Fruit fly (Drosophila melanogaster) whole organism, embryonic: Measurements from ENCODE around the gene CG3301.

Experiments used
- Atf-2 ChIP-seq: fragments of 200-800 bp; sonication (Bioruptor generic); optimal IDR thresholded peaks from 2 replicates; lab custom pipeline; 2016; ENCODE audit warnings: missing biosample characterization, missing genetic modification characterization
- Atf3 ChIP-seq: fragments of 200-800 bp; sonication (Bioruptor generic); optimal IDR thresholded peaks from 3 replicates; lab custom pipeline; 2016; ENCODE audit warnings: missing biosample characterization, missing genetic modification characterization
- Blimp-1 ChIP-seq: fragments of 200-800 bp; sonication (Bioruptor generic); optimal IDR thresholded peaks from 3 replicates; lab custom pipeline; 2018; ENCODE audit warnings: missing biosample characterization, missing genetic modification characterization, mild to moderate bottlenecking, moderate library complexity, missing genetic modification reagents
- CG10274 ChIP-seq: fragments of 200-800 bp; sonication (Bioruptor generic); optimal IDR thresholded peaks from 3 replicates; lab custom pipeline; 2017; ENCODE audit warnings: missing biosample characterization, mild to moderate bottlenecking, missing genetic modification characterization
- CG12744 ChIP-seq: fragments of 200-800 bp; sonication (Bioruptor generic); optimal IDR thresholded peaks from 2 replicates; lab custom pipeline; 2016; ENCODE audit warnings: missing biosample characterization, missing genetic modification characterization
- CG13287 ChIP-seq: fragments of 200-800 bp; sonication (Bioruptor generic); IDR thresholded peaks from 2 replicates; pipeline ENCODE4 v1.3.6; 2022; ENCODE audit warnings: missing biosample characterization, missing genetic modification characterization; ENCODE audit not compliant: partially characterized antibody
- CG13894 ChIP-seq: fragments of 200-800 bp; sonication (Bioruptor generic); optimal IDR thresholded peaks from 3 replicates; lab custom pipeline; 2018; ENCODE audit warnings: missing biosample characterization, mild to moderate bottlenecking, missing genetic modification characterization, moderate library complexity
- CG15514 ChIP-seq: fragments of 200-800 bp; sonication (Bioruptor generic); optimal IDR thresholded peaks from 3 replicates; lab custom pipeline; 2017; ENCODE audit warnings: missing biosample characterization, missing genetic modification characterization, mild to moderate bottlenecking, moderate library complexity, missing genetic modification reagents
- CG17385 ChIP-seq: fragments of 200-800 bp; sonication (Bioruptor generic); optimal IDR thresholded peaks from 3 replicates; lab custom pipeline; 2018; ENCODE audit warnings: missing biosample characterization, mild to moderate bottlenecking, missing genetic modification characterization
- CG17568 ChIP-seq: fragments of 200-800 bp; sonication (Bioruptor generic); optimal IDR thresholded peaks from 2 replicates; lab custom pipeline; 2018; ENCODE audit warnings: missing biosample characterization, mild to moderate bottlenecking, missing genetic modification characterization, moderate library complexity
- CG17829 ChIP-seq: fragments of 200-800 bp; optimal IDR thresholded peaks from 2 replicates; lab custom pipeline; 2019; ENCODE audit warnings: missing biosample characterization, mild to moderate bottlenecking, missing genetic modification characterization, moderate library complexity
- CG1792 ChIP-seq: fragments of 200-800 bp; sonication (Bioruptor generic); optimal IDR thresholded peaks from 2 replicates; lab custom pipeline; 2016; ENCODE audit warnings: missing biosample characterization, missing genetic modification characterization
- CG2129 ChIP-seq: fragments of 200-800 bp; sonication (Bioruptor generic); IDR thresholded peaks from 2 replicates; pipeline ENCODE4 v1.3.6; 2022; ENCODE audit warnings: missing biosample characterization, missing genetic modification characterization; ENCODE audit not compliant: partially characterized antibody
- CG2199 ChIP-seq: fragments of 200-800 bp; sonication (Bioruptor generic); IDR thresholded peaks from 3 replicates; pipeline ENCODE4 v1.3.6; 2022; ENCODE audit warnings: missing biosample characterization, missing genetic modification characterization
- CG4282 ChIP-seq: fragments of 200-800 bp; sonication (Bioruptor generic); optimal IDR thresholded peaks from 2 replicates; lab custom pipeline; 2016; ENCODE audit warnings: missing biosample characterization, missing genetic modification characterization
- CG6813 ChIP-seq: fragments of 200-800 bp; sonication (Bioruptor generic); optimal IDR thresholded peaks from 2 replicates; lab custom pipeline; 2017; ENCODE audit warnings: missing biosample characterization, missing genetic modification characterization, mild to moderate bottlenecking, moderate library complexity, missing genetic modification reagents
- CkIIα-i1 ChIP-seq: fragments of 200-800 bp; sonication (Bioruptor generic); IDR thresholded peaks from 2 replicates; pipeline ENCODE4 v1.3.6; 2022; ENCODE audit warnings: missing biosample characterization, missing genetic modification characterization
- Drgx ChIP-seq: fragments of 200-800 bp; sonication (Bioruptor generic); IDR thresholded peaks from 2 replicates; pipeline ENCODE4 v1.3.6; 2022; ENCODE audit warnings: missing biosample characterization, missing genetic modification characterization
- E2f1 ChIP-seq: fragments of 200-800 bp; sonication (Bioruptor generic); IDR thresholded peaks from 2 replicates; pipeline ENCODE4 v1.3.6; 2022; ENCODE audit warnings: missing biosample characterization, missing genetic modification characterization
- Ets65A ChIP-seq: fragments of 200-800 bp; sonication (Bioruptor generic); peaks from one replicate; lab custom pipeline; 2016; ENCODE audit warnings: missing biosample characterization, missing genetic modification characterization
- Hr51 ChIP-seq, 2 experiments: fragments of 200-800 bp; sonication (Bioruptor generic); optimal IDR thresholded peaks; 2 replicates in 1 of 2; 3 replicates in 1 of 2; lab custom pipeline; 2016 to 2018; ENCODE audit warnings: missing biosample characterization in 2 of 2, missing genetic modification characterization in 2 of 2, mild to moderate bottlenecking in 1 of 2, moderate library complexity in 1 of 2
- Kr ChIP-seq: fragments of 200-800 bp; sonication (Bioruptor generic); optimal IDR thresholded peaks from 2 replicates; lab custom pipeline; 2017; ENCODE audit warnings: missing biosample characterization, mild to moderate bottlenecking, missing genetic modification characterization
- Nf-YB ChIP-seq: fragments of 200-800 bp; sonication (Bioruptor generic); optimal IDR thresholded peaks from 3 replicates; lab custom pipeline; 2019; ENCODE audit warnings: missing biosample characterization, mild to moderate bottlenecking, missing genetic modification characterization, moderate library complexity
- Oaz ChIP-seq: fragments of 200-800 bp; sonication (Bioruptor generic); IDR thresholded peaks from 2 replicates; pipeline ENCODE4 v1.3.6; 2022; ENCODE audit warnings: missing biosample characterization, missing genetic modification characterization
- Poxn ChIP-seq: fragments of 200-800 bp; sonication (Bioruptor generic); IDR thresholded peaks from 2 replicates; pipeline ENCODE4 v1.3.6; 2022; ENCODE audit warnings: missing biosample characterization, missing genetic modification characterization
- Sox102F ChIP-seq: fragments of 200-800 bp; sonication (Bioruptor generic); optimal IDR thresholded peaks from 2 replicates; lab custom pipeline; 2018; ENCODE audit warnings: missing biosample characterization, mild to moderate bottlenecking, missing genetic modification characterization, moderate library complexity
- Spps ChIP-seq: fragments of 200-800 bp; sonication (Bioruptor generic); optimal IDR thresholded peaks from 2 replicates; lab custom pipeline; 2018; ENCODE audit warnings: missing biosample characterization, mild to moderate bottlenecking, missing genetic modification characterization
- Stat92E ChIP-seq, 3 experiments: fragments of >200 bp in 2 of 3; fragments of 200-800 bp in 1 of 3; sonication (Bioruptor generic) in 1 of 3; optimal IDR thresholded peaks; 2 replicates each; lab custom pipeline; 2017 to 2019; ENCODE audit warnings: missing biosample characterization in 3 of 3, missing genetic modification characterization in 3 of 3, mild to moderate bottlenecking in 1 of 3, moderate library complexity in 1 of 3
- Taf1 ChIP-seq: fragments of 200-800 bp; sonication (Bioruptor generic); IDR thresholded peaks from 2 replicates; pipeline ENCODE4 v1.3.6; 2022; ENCODE audit warnings: missing biosample characterization, missing genetic modification characterization
- ash1 ChIP-seq: fragments of 200-800 bp; sonication (Bioruptor generic); optimal IDR thresholded peaks from 2 replicates; lab custom pipeline; 2018; ENCODE audit warnings: missing biosample characterization, mild to moderate bottlenecking, missing genetic modification characterization
- bsh ChIP-seq, 2 experiments: fragments of 200-800 bp; sonication (Bioruptor generic); optimal IDR thresholded peaks; 2 replicates each; lab custom pipeline; 2017 to 2018; ENCODE audit warnings: mild to moderate bottlenecking in 2 of 2, missing biosample characterization in 2 of 2, missing genetic modification characterization in 2 of 2, moderate library complexity in 1 of 2
- cas ChIP-seq: fragments of 200-800 bp; sonication (Bioruptor generic); IDR thresholded peaks from 2 replicates; pipeline ENCODE4 v1.3.6; 2022; ENCODE audit warnings: missing biosample characterization, missing genetic modification characterization
- cg ChIP-seq: fragments of 200-800 bp; sonication (Bioruptor generic); optimal IDR thresholded peaks from 3 replicates; lab custom pipeline; 2019; ENCODE audit warnings: missing biosample characterization, mild to moderate bottlenecking, missing genetic modification characterization, moderate library complexity
- croc ChIP-seq: fragments of 200-800 bp; sonication (Bioruptor generic); conservative IDR thresholded peaks from 3 replicates; pipeline ENCODE4 v1.3.6; 2022; ENCODE audit warnings: missing biosample characterization, missing genetic modification characterization
- dysf ChIP-seq: fragments of 200-800 bp; sonication (Bioruptor generic); IDR thresholded peaks from 3 replicates; pipeline ENCODE4 v1.3.6; 2022; ENCODE audit warnings: missing biosample characterization, missing genetic modification characterization
- ems ChIP-seq: fragments of 200-800 bp; sonication (Bioruptor generic); optimal IDR thresholded peaks from 3 replicates; lab custom pipeline; 2016; ENCODE audit warnings: missing biosample characterization, missing genetic modification characterization
- fru ChIP-seq: fragments of >200 bp; optimal IDR thresholded peaks from 2 replicates; lab custom pipeline; 2017
- ken ChIP-seq: fragments of 200-800 bp; sonication (Bioruptor generic); IDR thresholded peaks from 3 replicates; pipeline ENCODE4 v1.3.6; 2022; ENCODE audit warnings: missing biosample characterization, missing genetic modification characterization
- knrl ChIP-seq: fragments of 200-800 bp; sonication (Bioruptor generic); IDR thresholded peaks from 3 replicates; pipeline ENCODE4 v1.3.6; 2022; ENCODE audit warnings: missing biosample characterization, missing genetic modification characterization; ENCODE audit not compliant: partially characterized antibody
- lilli ChIP-seq: fragments of 200-800 bp; sonication (Bioruptor generic); optimal IDR thresholded peaks from 3 replicates; lab custom pipeline; 2016; ENCODE audit warnings: missing biosample characterization, missing genetic modification characterization
- nom ChIP-seq: fragments of 200-800 bp; sonication (Bioruptor generic); optimal IDR thresholded peaks from 2 replicates; lab custom pipeline; 2017; ENCODE audit warnings: missing biosample characterization, missing genetic modification characterization, mild to moderate bottlenecking, moderate library complexity, missing genetic modification reagents
- onecut ChIP-seq: fragments of 200-800 bp; sonication (Bioruptor generic); IDR thresholded peaks from 2 replicates; pipeline ENCODE4 v1.3.6; 2022; ENCODE audit warnings: missing biosample characterization, missing genetic modification characterization
- peb ChIP-seq: fragments of 200-800 bp; sonication (Bioruptor generic); IDR thresholded peaks from 2 replicates; pipeline ENCODE4 v1.3.6; 2022; ENCODE audit warnings: missing biosample characterization, missing genetic modification characterization
- pnt ChIP-seq: fragments of 200-800 bp; sonication (Bioruptor generic); optimal IDR thresholded peaks from 3 replicates; lab custom pipeline; 2016; ENCODE audit warnings: missing biosample characterization, missing genetic modification characterization
- rib ChIP-seq: fragments of 200-800 bp; sonication (Bioruptor generic); IDR thresholded peaks from 2 replicates; pipeline ENCODE4 v1.3.6; 2022; ENCODE audit warnings: missing biosample characterization, missing genetic modification characterization
- ro ChIP-seq: fragments of 200-800 bp; sonication (Bioruptor generic); IDR thresholded peaks from 2 replicates; pipeline ENCODE4 v1.3.6; 2022; ENCODE audit warnings: missing biosample characterization, missing genetic modification characterization
- sd ChIP-seq: fragments of 200-800 bp; sonication (Bioruptor generic); optimal IDR thresholded peaks from 3 replicates; lab custom pipeline; 2018; ENCODE audit warnings: missing biosample characterization, mild to moderate bottlenecking, missing genetic modification characterization, moderate library complexity
- sr ChIP-seq: fragments of 200-800 bp; sonication (Bioruptor generic); IDR thresholded peaks from 3 replicates; pipeline ENCODE4 v1.3.6; 2022; ENCODE audit warnings: missing biosample characterization, missing genetic modification characterization
- unc-4 ChIP-seq: fragments of 200-800 bp; sonication (Bioruptor generic); IDR thresholded peaks from 2 replicates; pipeline ENCODE4 v1.3.6; 2022; ENCODE audit warnings: missing biosample characterization, missing genetic modification characterization; ENCODE audit not compliant: partially characterized antibody
- unpg ChIP-seq: fragments of 200-800 bp; sonication (Bioruptor generic); optimal IDR thresholded peaks from 3 replicates; lab custom pipeline; 2018; ENCODE audit warnings: missing biosample characterization, mild to moderate bottlenecking, missing genetic modification characterization, moderate library complexity
- vnd ChIP-seq: fragments of 200-800 bp; sonication (Bioruptor generic); IDR thresholded peaks from 3 replicates; pipeline ENCODE4 v1.3.6; 2022; ENCODE audit warnings: missing biosample characterization, missing genetic modification characterization; ENCODE audit not compliant: partially characterized antibody

Gene CG3301

dm6 chr3R:21295004-21295403, 19.0 kb upstream of the CG3301 start (continued):
- TF ChIP-seq CG17385 (GFP tag; lab: Kevin White, UChicago): no peak
- TF ChIP-seq Hr51 (GFP tag; optimal IDR thresholded peaks at IDR 0.05; lab: Kevin White, UChicago): no peak
- TF ChIP-seq CG6813: no peak
- no peak for TF ChIP-seq cg
- TF ChIP-seq Spps (tag; lab: Kevin White, UChicago): no peak
- no peak for TF ChIP-seq Blimp-1 (GFP tag; lab: Kevin White, UChicago)
- no peak for TF ChIP-seq CG17568 (GFP tag; lab: Kevin White, UChicago)
- TF ChIP-seq bsh (GFP tag; optimal IDR thresholded peaks at IDR 0.05; lab: Kevin White, UChicago): no peak
- TF ChIP-seq CG12744: no peak
- TF ChIP-seq CG15514 (GFP tag; lab: Kevin White, UChicago): peak; percentile 20
- TF ChIP-seq lilli (GFP tag; lab: Kevin White, UChicago): peak; percentile 5
- no peak for TF ChIP-seq ems
- TF ChIP-seq Sox102F (GFP tag; lab: Kevin White, UChicago): no peak
- no peak for TF ChIP-seq CG4282 (GFP tag; lab: Kevin White, UChicago)
- TF ChIP-seq pnt (GFP tag; lab: Kevin White, UChicago): no peak
- TF ChIP-seq onecut (GFP tag; lab: Robert Waterston, UW): 0 out of 2 replicates have a peak, but pooled peaks have one; percentile 14
- no peak for TF ChIP-seq CG1792
- no peak for TF ChIP-seq nom
- TF ChIP-seq cas (GFP tag; lab: Robert Waterston, UW): no peak
- TF ChIP-seq unpg (GFP tag; lab: Kevin White, UChicago): no peak
- TF ChIP-seq Atf3 (GFP tag; lab: Kevin White, UChicago): no peak
- TF ChIP-seq rib (GFP tag; lab: Robert Waterston, UW): 0 out of 2 replicates have a peak, but pooled peaks have one; percentile 10
- TF ChIP-seq CG2129 (GFP tag; lab: Robert Waterston, UW): no peak
- no peak for TF ChIP-seq ken (GFP tag; lab: Robert Waterston, UW)
- peak; percentile 69; the same call in 1 of the 3 replicates for TF ChIP-seq CG2199
- TF ChIP-seq Drgx (GFP tag; lab: Robert Waterston, UW): no peak
- no peak for TF ChIP-seq CkIIα-i1 (GFP tag; lab: Robert Waterston, UW)
- no peak for TF ChIP-seq Poxn
- no peak for TF ChIP-seq sr
- no peak for TF ChIP-seq E2f1
- no peak for TF ChIP-seq Taf1
- peak; percentile 20 for TF ChIP-seq CG13894 (tag; lab: Kevin White, UChicago)
- no peak for TF ChIP-seq CG13287 (GFP tag; lab: Robert Waterston, UW)
- no peak for TF ChIP-seq ro (GFP tag; lab: Robert Waterston, UW)
- TF ChIP-seq Atf-2 (GFP tag; lab: Kevin White, UChicago): no peak
- TF ChIP-seq Oaz (GFP tag; lab: Robert Waterston, UW): no peak
- TF ChIP-seq Ets65A (GFP tag; lab: Kevin White, UChicago): peak; percentile 46
- TF ChIP-seq sd: no peak
- TF ChIP-seq croc (GFP tag; lab: Robert Waterston, UW): no peak
- no peak for TF ChIP-seq peb (GFP tag; lab: Robert Waterston, UW)
- TF ChIP-seq Kr: no peak
- TF ChIP-seq fru (lab: Kevin White, UChicago): no peak
- TF ChIP-seq Stat92E (GFP tag; optimal IDR thresholded peaks at IDR 0.05; lab: Kevin White, UChicago): no peak
- no peak for TF ChIP-seq knrl
- no peak for TF ChIP-seq ash1
- no peak for TF ChIP-seq unc-4 (GFP tag; lab: Robert Waterston, UW)
- TF ChIP-seq Nf-YB (GFP tag; lab: Kevin White, UChicago): no peak
- no peak for TF ChIP-seq CG17829 (tag; lab: Kevin White, UChicago)
- no peak for TF ChIP-seq dysf (GFP tag; lab: Robert Waterston, UW)
- no peak for TF ChIP-seq vnd (GFP tag; lab: Robert Waterston, UW)
- TF ChIP-seq CG10274 (GFP tag; lab: Kevin White, UChicago): no peak
